Worm (Caenorhabditis elegans) whole organism, L1 larva: Measurements from ENCODE around the gene T05C12.15.

Source experiments
- C04F5.9 ChIP-seq: sonication (generic microtip); optimal IDR thresholded peaks from 2 replicates; lab custom pipeline; 2016; ENCODE audit warnings: missing genetic modification characterization, missing compliant biosample characterization
- C34B4.2 ChIP-seq: sonication (generic microtip); optimal IDR thresholded peaks from 2 replicates; lab custom pipeline; 2017; ENCODE audit warnings: mild to moderate bottlenecking, missing genetic modification characterization, missing compliant biosample characterization
- F16B12.6 ChIP-seq: fragments of 150-350 bp; optimal IDR thresholded peaks from 2 replicates; lab custom pipeline; 2014; ENCODE audit warnings: missing biosample characterization, missing genetic modification characterization
- Y116A8C.19 ChIP-seq: sonication (generic microtip); optimal IDR thresholded peaks from 2 replicates; lab custom pipeline; 2016; ENCODE audit warnings: missing compliant biosample characterization, missing genetic modification characterization, borderline replicate concordance
- aly-2 ChIP-seq: fragments of 150-350 bp; optimal IDR thresholded peaks from 2 replicates; lab custom pipeline; 2014; ENCODE audit warnings: missing biosample characterization, missing genetic modification characterization
- ama-1 ChIP-seq: fragments of 150-350 bp; optimal IDR thresholded peaks from 2 replicates; lab custom pipeline; 2014
- ceh-63 ChIP-seq: fragments of 200-800 bp; sonication (Bioruptor generic); optimal IDR thresholded peaks from 2 replicates; lab custom pipeline; 2018; ENCODE audit warnings: mild to moderate bottlenecking, missing genetic modification characterization, missing compliant biosample characterization
- ceh-8 ChIP-seq: fragments of 200-800 bp; sonication (Bioruptor generic); optimal IDR thresholded peaks from 2 replicates; lab custom pipeline; 2018; ENCODE audit warnings: mild to moderate bottlenecking, missing genetic modification characterization, moderate library complexity, missing compliant biosample characterization
- ceh-82 ChIP-seq, 3 experiments: fragments of 150-350 bp in 1 of 3; sonication (generic microtip) in 2 of 3; optimal IDR thresholded peaks; 2 replicates each; lab custom pipeline; 2014 to 2017; ENCODE audit warnings: missing biosample characterization in 3 of 3, missing genetic modification characterization in 3 of 3
- ceh-90 ChIP-seq: sonication (generic microtip); optimal IDR thresholded peaks from 2 replicates; lab custom pipeline; 2016; ENCODE audit warnings: missing genetic modification characterization, missing compliant biosample characterization
- dsc-1 ChIP-seq: sonication (generic microtip); optimal IDR thresholded peaks from 2 replicates; lab custom pipeline; 2016; ENCODE audit warnings: mild to moderate bottlenecking, missing genetic modification characterization, missing compliant biosample characterization
- efl-1 ChIP-seq, 4 experiments: fragments of 150-350 bp; optimal IDR thresholded peaks in 3 of 4; peaks in 1 of 4; 1 replicate in 1 of 4; 2 replicates in 3 of 4; lab custom pipeline; 2014; ENCODE audit warnings: missing biosample characterization in 2 of 4, missing genetic modification characterization in 2 of 4, missing genetic modification reagents in 2 of 4
- egl-13 ChIP-seq: sonication (generic microtip); optimal IDR thresholded peaks from 2 replicates; lab custom pipeline; 2016; ENCODE audit warnings: missing genotype, missing genetic modification reagents, missing genetic modification characterization, missing compliant biosample characterization
- ets-5 ChIP-seq: fragments of 200-800 bp; sonication (Bioruptor generic); IDR thresholded peaks from 2 replicates; pipeline ENCODE4 v1.3.6; 2022; ENCODE audit warnings: missing genetic modification characterization, missing compliant biosample characterization
- fkh-10 ChIP-seq: sonication (generic microtip); optimal IDR thresholded peaks from 2 replicates; lab custom pipeline; 2017; ENCODE audit warnings: missing biosample characterization, missing genetic modification reagents, missing genetic modification characterization
- fkh-4 ChIP-seq: sonication (generic microtip); optimal IDR thresholded peaks from 2 replicates; lab custom pipeline; 2016; ENCODE audit warnings: missing compliant biosample characterization, missing genetic modification characterization, borderline replicate concordance
- fos-1 ChIP-seq: fragments of 150-350 bp; optimal IDR thresholded peaks from 2 replicates; lab custom pipeline; 2014; ENCODE audit warnings: missing biosample characterization, missing genetic modification characterization
- hpl-2 ChIP-seq: fragments of 150-350 bp; optimal IDR thresholded peaks from 2 replicates; lab custom pipeline; 2014; ENCODE audit warnings: missing biosample characterization, missing genetic modification reagents, missing genetic modification characterization
- irx-1 ChIP-seq: sonication (generic microtip); optimal IDR thresholded peaks from 2 replicates; lab custom pipeline; 2016; ENCODE audit warnings: missing genetic modification characterization, missing compliant biosample characterization
- jun-1 ChIP-seq: fragments of 150-350 bp; optimal IDR thresholded peaks from 2 replicates; lab custom pipeline; 2014; ENCODE audit warnings: missing biosample characterization, missing genetic modification reagents, missing genetic modification characterization
- lin-13 ChIP-seq: fragments of 150-350 bp; optimal IDR thresholded peaks from 2 replicates; lab custom pipeline; 2014; ENCODE audit warnings: missing biosample characterization, missing genetic modification reagents, missing genetic modification characterization
- lin-14 ChIP-seq: fragments of 200-800 bp; sonication (Bioruptor generic); optimal IDR thresholded peaks from 2 replicates; lab custom pipeline; 2018; ENCODE audit warnings: mild to moderate bottlenecking, missing genetic modification characterization, moderate library complexity, missing compliant biosample characterization
- lin-15B ChIP-seq: fragments of 150-350 bp; sonication (generic microtip); optimal IDR thresholded peaks from 3 replicates; lab custom pipeline; 2014; ENCODE audit warnings: missing biosample characterization, missing genetic modification characterization
- lin-35 ChIP-seq, 2 experiments: fragments of 150-350 bp; optimal IDR thresholded peaks; 2 replicates each; lab custom pipeline; 2014; ENCODE audit warnings: missing biosample characterization in 2 of 2, missing genetic modification characterization in 2 of 2, missing genetic modification reagents in 2 of 2
- lin-39 ChIP-seq: fragments of 150-350 bp; optimal IDR thresholded peaks from 2 replicates; lab custom pipeline; 2014; ENCODE audit warnings: missing biosample characterization, missing genetic modification reagents, missing genetic modification characterization
- lir-3 ChIP-seq: sonication (generic microtip); optimal IDR thresholded peaks from 2 replicates; lab custom pipeline; 2016; ENCODE audit warnings: mild to moderate bottlenecking, missing genetic modification characterization, moderate library complexity, missing compliant biosample characterization; ENCODE audit not compliant: poor library complexity
- mef-2 ChIP-seq: fragments of 150-350 bp; optimal IDR thresholded peaks from 2 replicates; lab custom pipeline; 2014; ENCODE audit warnings: missing biosample characterization, missing genetic modification characterization
- mep-1 ChIP-seq: fragments of 150-350 bp; optimal IDR thresholded peaks from 2 replicates; lab custom pipeline; 2014; ENCODE audit warnings: missing biosample characterization, missing genetic modification characterization
- nhr-11 ChIP-seq: fragments of 150-350 bp; optimal IDR thresholded peaks from 2 replicates; lab custom pipeline; 2014; ENCODE audit warnings: missing biosample characterization, missing genetic modification characterization
- nhr-19 ChIP-seq: fragments of 200-800 bp; sonication (Bioruptor generic); conservative IDR thresholded peaks from 2 replicates; pipeline ENCODE4 v1.3.6; 2022; ENCODE audit warnings: missing genetic modification characterization, missing compliant biosample characterization
- nhr-237 ChIP-seq: fragments of 150-350 bp; optimal IDR thresholded peaks from 2 replicates; lab custom pipeline; 2014; ENCODE audit warnings: missing biosample characterization, missing genetic modification characterization
- nhr-28 ChIP-seq: fragments of 150-350 bp; optimal IDR thresholded peaks from 2 replicates; lab custom pipeline; 2014; ENCODE audit warnings: missing biosample characterization, missing genetic modification characterization
- nhr-47 ChIP-seq: sonication (generic microtip); optimal IDR thresholded peaks from 2 replicates; lab custom pipeline; 2016; ENCODE audit warnings: mild to moderate bottlenecking, missing genetic modification characterization, moderate library complexity, missing compliant biosample characterization
- nhr-77 ChIP-seq: fragments of 150-350 bp; optimal IDR thresholded peaks from 2 replicates; lab custom pipeline; 2014; ENCODE audit warnings: missing biosample characterization, missing genetic modification characterization
- nhr-85 ChIP-seq: sonication (generic microtip); peaks from one replicate; lab custom pipeline; 2016; ENCODE audit warnings: missing genetic modification characterization, inconsistent platforms, missing compliant biosample characterization
- pag-3 ChIP-seq: sonication (generic microtip); optimal IDR thresholded peaks from 2 replicates; lab custom pipeline; 2017; ENCODE audit warnings: missing genetic modification characterization, mild to moderate bottlenecking, missing compliant biosample characterization, antibody characterized with exemption, borderline replicate concordance; ENCODE audit not compliant: insufficient read depth
- pax-3 ChIP-seq: fragments of 200-800 bp; sonication (Bioruptor generic); optimal IDR thresholded peaks from 2 replicates; lab custom pipeline; 2018; ENCODE audit warnings: mild to moderate bottlenecking, missing genetic modification characterization, moderate library complexity, missing compliant biosample characterization
- skn-1 ChIP-seq: fragments of 150-350 bp; optimal IDR thresholded peaks from 2 replicates; lab custom pipeline; 2014; ENCODE audit warnings: missing biosample characterization, missing genetic modification characterization
- snpc-4 ChIP-seq: fragments of 150-350 bp; optimal IDR thresholded peaks from 2 replicates; lab custom pipeline; 2014; ENCODE audit warnings: missing biosample characterization, missing genetic modification characterization
- snu-23 ChIP-seq: sonication (generic microtip); optimal IDR thresholded peaks from 2 replicates; lab custom pipeline; 2016; ENCODE audit warnings: missing genetic modification characterization, missing compliant biosample characterization
- sup-37 ChIP-seq: fragments of 200-800 bp; sonication (Bioruptor generic); optimal IDR thresholded peaks from 2 replicates; lab custom pipeline; 2018; ENCODE audit warnings: mild to moderate bottlenecking, missing genetic modification characterization, missing compliant biosample characterization
- tlp-1 ChIP-seq: fragments of 150-350 bp; optimal IDR thresholded peaks from 2 replicates; lab custom pipeline; 2014; ENCODE audit warnings: missing biosample characterization, missing genetic modification characterization
- unc-130 ChIP-seq: fragments of 150-350 bp; optimal IDR thresholded peaks from 2 replicates; lab custom pipeline; 2017; ENCODE audit warnings: missing biosample characterization, missing genetic modification characterization, inconsistent platforms
- unc-62 ChIP-seq: fragments of 150-350 bp; optimal IDR thresholded peaks from 2 replicates; lab custom pipeline; 2014; ENCODE audit warnings: missing biosample characterization, missing genetic modification reagents, missing genetic modification characterization
- unc-86 ChIP-seq: sonication (generic microtip); optimal IDR thresholded peaks from 2 replicates; lab custom pipeline; 2016; ENCODE audit warnings: missing genetic modification characterization, missing compliant biosample characterization
- xbp-1 ChIP-seq: sonication (generic microtip); optimal IDR thresholded peaks from 2 replicates; lab custom pipeline; 2016; ENCODE audit warnings: missing genetic modification characterization, missing compliant biosample characterization
- zag-1 ChIP-seq: fragments of 150-350 bp; optimal IDR thresholded peaks from 2 replicates; lab custom pipeline; 2014; ENCODE audit warnings: missing biosample characterization, missing genetic modification characterization
- zip-4 ChIP-seq: fragments of 200-800 bp; sonication (Bioruptor generic); optimal IDR thresholded peaks from 2 replicates; lab custom pipeline; 2018; ENCODE audit warnings: mild to moderate bottlenecking, missing genetic modification characterization, moderate library complexity, missing compliant biosample characterization
- ztf-11 ChIP-seq, 2 experiments: sonication (generic microtip); optimal IDR thresholded peaks; 2 replicates each; lab custom pipeline; 2016 to 2017; ENCODE audit warnings: missing genetic modification characterization in 2 of 2, missing biosample characterization in 1 of 2, missing compliant biosample characterization in 1 of 2

T05C12.15 gene

DNA sequence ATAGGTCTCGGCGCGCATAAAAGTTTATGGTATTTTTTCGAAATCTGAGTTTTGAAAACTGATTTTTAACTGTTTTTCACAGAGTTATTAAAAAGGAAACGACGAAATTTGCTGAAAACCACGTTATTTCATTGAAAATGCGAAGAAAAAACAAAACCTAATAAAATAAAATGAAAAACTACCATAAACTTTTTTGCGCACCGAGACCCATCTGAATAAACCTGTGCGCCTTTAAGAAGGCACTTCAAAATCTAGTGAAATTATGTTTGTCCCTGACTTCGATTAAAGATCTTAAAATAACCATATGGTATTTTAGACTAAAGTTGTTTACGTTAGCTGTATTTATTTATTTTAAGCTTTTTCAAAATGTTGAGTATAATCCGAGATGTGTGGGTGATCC is 41.6 kb upstream of the T05C12.15 start:
- TF ChIP-seq lir-3 (no peak), ama-1 (lab: Kevin White, UChicago) (no peak), ceh-82 (tag; optimal IDR thresholded peaks at IDR 0.05; lab: Kevin White, UChicago) (no peak), nhr-85 (tag; lab: Kevin White, UChicago) (no peak), efl-1 (optimal IDR thresholded peaks at IDR 0.05; lab: Kevin White, UChicago) (no peak), efl-1 (GFP tag; optimal IDR thresholded peaks at IDR 0.05 in 1 of 2; lab: Kevin White, UChicago) (peak in 1 of 2 experiments; percentile 74)

DNA sequence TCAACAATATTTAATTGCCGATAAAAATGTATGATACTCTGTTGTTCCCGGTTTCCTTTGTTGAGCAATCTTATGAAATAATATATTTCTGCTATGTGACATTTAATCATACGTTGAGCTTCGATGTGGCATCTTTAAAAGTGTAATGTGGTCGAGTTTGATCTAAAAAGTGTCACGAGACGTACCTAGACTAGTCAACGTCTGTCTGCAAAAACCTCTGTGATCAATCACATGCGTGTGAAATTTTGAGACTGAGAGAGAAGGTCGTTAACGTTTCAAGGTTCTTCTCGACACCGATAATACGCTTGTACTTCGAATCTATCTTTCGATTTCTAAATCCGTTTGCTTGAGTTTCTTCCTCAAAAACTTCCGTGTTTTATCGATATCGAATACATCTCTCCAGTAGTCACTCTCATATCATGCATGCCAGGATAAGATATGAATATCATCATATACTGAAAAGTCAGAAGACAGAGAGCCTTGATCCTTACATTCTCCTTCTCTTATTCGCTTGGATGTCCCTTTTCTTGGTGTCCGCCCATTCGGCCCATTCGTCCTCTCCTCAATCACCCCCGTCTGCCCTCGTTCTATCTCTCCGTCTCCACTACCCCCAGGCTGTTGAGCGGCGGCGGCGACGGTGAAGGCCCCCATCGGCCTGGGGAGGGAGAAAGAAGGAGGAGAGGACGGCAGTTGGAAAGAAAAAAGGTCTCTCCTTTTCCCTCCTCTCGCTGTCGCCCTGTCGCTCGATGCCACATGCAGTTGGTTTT is 40.9 kb upstream of the T05C12.15 start:
- TF ChIP-seq hpl-2 (GFP tag; lab: Kevin White, UChicago) = no peak
- no peak for TF ChIP-seq snpc-4 (tag; lab: Kevin White, UChicago)
- TF ChIP-seq lir-3 = peak; percentile 33
- no peak for TF ChIP-seq zip-4
- TF ChIP-seq nhr-19 (GFP tag; lab: Robert Waterston, UW) = peak; percentile 76
- TF ChIP-seq nhr-237 (tag; lab: Kevin White, UChicago) = no peak
- TF ChIP-seq nhr-11 (tag; lab: Kevin White, UChicago) = peak; percentile 30
- TF ChIP-seq lin-13 (GFP tag; lab: Kevin White, UChicago) = no peak
- no peak for TF ChIP-seq unc-62 (GFP tag; lab: Kevin White, UChicago)
- no peak for TF ChIP-seq fkh-4
- peak; percentile 87 for TF ChIP-seq snu-23 (GFP tag; lab: Kevin White, UChicago)
- TF ChIP-seq zag-1 = no peak
- peak; percentile 11 for TF ChIP-seq F16B12.6 (tag; lab: Kevin White, UChicago)
- no peak for TF ChIP-seq fos-1 (tag; lab: Kevin White, UChicago)
- peak; percentile 56 for TF ChIP-seq lin-39 (tag; lab: Kevin White, UChicago)
- peak; percentile 14 for TF ChIP-seq pax-3
- no peak for TF ChIP-seq ceh-63 (GFP tag; lab: Kevin White, UChicago)
- TF ChIP-seq sup-37 (GFP tag; lab: Kevin White, UChicago) = no peak
- TF ChIP-seq jun-1 (tag; lab: Kevin White, UChicago) = no peak
- peak; percentile 90 for TF ChIP-seq unc-130 (tag; lab: Kevin White, UChicago)
- peak; percentile 30 for TF ChIP-seq irx-1
- no peak for TF ChIP-seq nhr-28 (tag; lab: Kevin White, UChicago)
- TF ChIP-seq ets-5 = no peak
- peak; percentile 72 for TF ChIP-seq xbp-1 (tag; lab: Kevin White, UChicago)
- peak; percentile 92 for TF ChIP-seq nhr-85 (tag; lab: Kevin White, UChicago)
- TF ChIP-seq lin-15B (tag; lab: Kevin White, UChicago) = peak; percentile 14
- TF ChIP-seq fkh-10 (GFP tag; lab: Kevin White, UChicago) = no peak
- peak; percentile 81 for TF ChIP-seq pag-3 (tag; lab: Kevin White, UChicago)
- TF ChIP-seq C04F5.9 = no peak
- TF ChIP-seq Y116A8C.19 = no peak
- no peak for TF ChIP-seq C34B4.2 (tag; lab: Kevin White, UChicago)
- TF ChIP-seq unc-86 = peak; percentile 3
- TF ChIP-seq lin-35 (GFP tag; optimal IDR thresholded peaks at IDR 0.05; lab: Kevin White, UChicago) = peak; percentile 19 to 75
- no peak for TF ChIP-seq aly-2
- peak; percentile 30 for TF ChIP-seq ceh-90
- TF ChIP-seq nhr-47 (tag; lab: Kevin White, UChicago) = peak; percentile 59
- TF ChIP-seq egl-13 (tag; lab: Kevin White, UChicago) = peak; percentile 46
- TF ChIP-seq tlp-1 (tag; lab: Kevin White, UChicago) = no peak
- peak; percentile 42 for TF ChIP-seq ceh-8 (GFP tag; lab: Kevin White, UChicago)
- TF ChIP-seq skn-1 (tag; lab: Kevin White, UChicago) = peak; percentile 43
- no peak for TF ChIP-seq nhr-77 (tag; lab: Kevin White, UChicago)
- TF ChIP-seq dsc-1 (tag; lab: Kevin White, UChicago) = peak; percentile 15
- TF ChIP-seq mef-2 (tag; lab: Kevin White, UChicago) = no peak
- TF ChIP-seq ama-1 (lab: Kevin White, UChicago) = no peak
- peak; percentile 82 for TF ChIP-seq lin-14 (GFP tag; lab: Kevin White, UChicago)
- TF ChIP-seq mep-1 (tag; lab: Kevin White, UChicago) = peak; percentile 21
- peak in 1 of 2 experiments; percentile 12 for TF ChIP-seq ztf-11 (tag; optimal IDR thresholded peaks at IDR 0.05; lab: Kevin White, UChicago)
